Fruit fly (Drosophila melanogaster) whole organism, embryonic: ENCODE results near the gene bon.

ENCODE experiments used
- Atf3 ChIP-seq: fragments of 200-800 bp; sonication (Bioruptor generic); optimal IDR thresholded peaks from 3 replicates; lab custom pipeline; 2016; ENCODE audit warnings: missing biosample characterization, missing genetic modification characterization
- Bdp1 ChIP-seq: fragments of 200-800 bp; sonication (Bioruptor generic); optimal IDR thresholded peaks from 3 replicates; lab custom pipeline; 2016; ENCODE audit warnings: missing biosample characterization, missing genetic modification characterization
- Bgb ChIP-seq: fragments of 200-800 bp; sonication (Bioruptor generic); IDR thresholded peaks from 2 replicates; pipeline ENCODE4 v1.3.6; 2022; ENCODE audit warnings: missing biosample characterization, missing genetic modification characterization; ENCODE audit not compliant: partially characterized antibody
- BtbVII ChIP-seq: fragments of 200-800 bp; sonication (Bioruptor generic); optimal IDR thresholded peaks from 3 replicates; lab custom pipeline; 2017; ENCODE audit warnings: missing biosample characterization, mild to moderate bottlenecking, missing genetic modification characterization
- C15 ChIP-seq: fragments of 200-800 bp; sonication (Bioruptor generic); IDR thresholded peaks from 3 replicates; pipeline ENCODE4 v1.3.6; 2022; ENCODE audit warnings: missing biosample characterization, missing genetic modification characterization
- CG10565 ChIP-seq: fragments of 200-800 bp; sonication (Bioruptor generic); optimal IDR thresholded peaks from 3 replicates; lab custom pipeline; 2016; ENCODE audit warnings: missing biosample characterization, mild to moderate bottlenecking, missing genetic modification characterization
- CG12236 ChIP-seq: fragments of 200-800 bp; sonication (Bioruptor generic); optimal IDR thresholded peaks from 2 replicates; lab custom pipeline; 2016; ENCODE audit warnings: missing biosample characterization, missing genetic modification characterization
- CG15073 ChIP-seq: fragments of 200-800 bp; sonication (Bioruptor generic); optimal IDR thresholded peaks from 2 replicates; lab custom pipeline; 2016; ENCODE audit warnings: missing biosample characterization, missing genetic modification characterization
- CG15514 ChIP-seq: fragments of 200-800 bp; sonication (Bioruptor generic); optimal IDR thresholded peaks from 3 replicates; lab custom pipeline; 2017; ENCODE audit warnings: missing biosample characterization, missing genetic modification characterization, mild to moderate bottlenecking, moderate library complexity, missing genetic modification reagents
- CG15601 ChIP-seq: fragments of 200-800 bp; sonication (Bioruptor generic); optimal IDR thresholded peaks from 3 replicates; lab custom pipeline; 2019; ENCODE audit warnings: missing biosample characterization, mild to moderate bottlenecking, missing genetic modification characterization, moderate library complexity
- CG16815 ChIP-seq: fragments of 200-800 bp; sonication (Bioruptor generic); optimal IDR thresholded peaks from 3 replicates; lab custom pipeline; 2017; ENCODE audit warnings: missing biosample characterization, mild to moderate bottlenecking, missing genetic modification characterization
- CG17385 ChIP-seq: fragments of 200-800 bp; sonication (Bioruptor generic); optimal IDR thresholded peaks from 3 replicates; lab custom pipeline; 2018; ENCODE audit warnings: missing biosample characterization, mild to moderate bottlenecking, missing genetic modification characterization
- CG30403 ChIP-seq: fragments of 200-800 bp; sonication (Bioruptor generic); optimal IDR thresholded peaks from 3 replicates; lab custom pipeline; 2016; ENCODE audit warnings: missing biosample characterization, missing genetic modification characterization
- CG3163 ChIP-seq: fragments of 200-800 bp; sonication (Bioruptor generic); optimal IDR thresholded peaks from 3 replicates; lab custom pipeline; 2016; ENCODE audit warnings: missing biosample characterization, missing genetic modification characterization
- CG3407 ChIP-seq: fragments of 200-800 bp; sonication (Bioruptor generic); optimal IDR thresholded peaks from 2 replicates; lab custom pipeline; 2018; ENCODE audit warnings: missing biosample characterization, mild to moderate bottlenecking, missing genetic modification characterization
- CG4707 ChIP-seq: fragments of 200-800 bp; sonication (Bioruptor generic); optimal IDR thresholded peaks from 2 replicates; lab custom pipeline; 2018; ENCODE audit warnings: missing biosample characterization, mild to moderate bottlenecking, missing genetic modification characterization, moderate library complexity
- CG4820 ChIP-seq: fragments of 200-800 bp; sonication (Bioruptor generic); optimal IDR thresholded peaks from 3 replicates; lab custom pipeline; 2016; ENCODE audit warnings: missing biosample characterization, missing genetic modification characterization
- CG5245 ChIP-seq: fragments of 200-800 bp; sonication (Bioruptor generic); optimal IDR thresholded peaks from 3 replicates; lab custom pipeline; 2016; ENCODE audit warnings: missing biosample characterization, missing genetic modification characterization
- CG8944 ChIP-seq: fragments of 200-800 bp; sonication (Bioruptor generic); optimal IDR thresholded peaks from 3 replicates; lab custom pipeline; 2016; ENCODE audit warnings: missing biosample characterization, missing genetic modification characterization
- CG9215 ChIP-seq: fragments of 200-800 bp; sonication (Bioruptor generic); IDR thresholded peaks from 2 replicates; pipeline ENCODE4 v1.3.6; 2022; ENCODE audit warnings: missing biosample characterization, missing genetic modification characterization
- CG9817 ChIP-seq: fragments of 200-800 bp; sonication (Bioruptor generic); optimal IDR thresholded peaks from 2 replicates; lab custom pipeline; 2018; ENCODE audit warnings: missing biosample characterization, mild to moderate bottlenecking, missing genetic modification characterization, moderate library complexity
- CHES-1-like ChIP-seq: fragments of 200-800 bp; sonication (Bioruptor generic); optimal IDR thresholded peaks from 2 replicates; lab custom pipeline; 2016; ENCODE audit warnings: missing biosample characterization, missing genetic modification characterization
- CkIIα-i1 ChIP-seq: fragments of 200-800 bp; sonication (Bioruptor generic); IDR thresholded peaks from 2 replicates; pipeline ENCODE4 v1.3.6; 2022; ENCODE audit warnings: missing biosample characterization, missing genetic modification characterization
- Dip2 ChIP-seq: fragments of 200-800 bp; sonication (Bioruptor generic); IDR thresholded peaks from 2 replicates; pipeline ENCODE4 v1.3.6; 2022; ENCODE audit warnings: missing biosample characterization, missing genetic modification characterization
- Drgx ChIP-seq: fragments of 200-800 bp; sonication (Bioruptor generic); IDR thresholded peaks from 2 replicates; pipeline ENCODE4 v1.3.6; 2022; ENCODE audit warnings: missing biosample characterization, missing genetic modification characterization
- Fer1 ChIP-seq: fragments of 200-800 bp; sonication (Bioruptor generic); optimal IDR thresholded peaks from 2 replicates; lab custom pipeline; 2017; ENCODE audit warnings: missing biosample characterization, mild to moderate bottlenecking, missing genetic modification characterization
- Hey ChIP-seq: fragments of 200-800 bp; sonication (Bioruptor generic); optimal IDR thresholded peaks from 3 replicates; lab custom pipeline; 2018; ENCODE audit warnings: missing biosample characterization, mild to moderate bottlenecking, missing genetic modification characterization
- Hr3 ChIP-seq: fragments of 200-800 bp; sonication (Bioruptor generic); optimal IDR thresholded peaks from 3 replicates; lab custom pipeline; 2016; ENCODE audit warnings: missing biosample characterization, missing genetic modification characterization
- Nf-YC ChIP-seq: fragments of 200-800 bp; optimal IDR thresholded peaks from 3 replicates; lab custom pipeline; 2019; ENCODE audit warnings: missing biosample characterization, mild to moderate bottlenecking, missing genetic modification characterization, moderate library complexity
- Six4 ChIP-seq: fragments of 200-800 bp; sonication (Bioruptor generic); optimal IDR thresholded peaks from 2 replicates; lab custom pipeline; 2016; ENCODE audit warnings: missing biosample characterization, missing genetic modification characterization
- Stat92E ChIP-seq, 3 experiments: fragments of >200 bp in 2 of 3; fragments of 200-800 bp in 1 of 3; sonication (Bioruptor generic) in 1 of 3; optimal IDR thresholded peaks; 2 replicates each; lab custom pipeline; 2017 to 2019; ENCODE audit warnings: missing biosample characterization in 3 of 3, missing genetic modification characterization in 3 of 3, mild to moderate bottlenecking in 1 of 3, moderate library complexity in 1 of 3
- aop ChIP-seq: fragments of 200-800 bp; sonication (Bioruptor generic); IDR thresholded peaks from 2 replicates; pipeline ENCODE4 v1.3.6; 2022; ENCODE audit warnings: missing biosample characterization, missing genetic modification characterization
- caup ChIP-seq: fragments of 200-800 bp; sonication (Bioruptor generic); optimal IDR thresholded peaks from 3 replicates; lab custom pipeline; 2017; ENCODE audit warnings: missing biosample characterization, mild to moderate bottlenecking, missing genetic modification characterization, moderate library complexity; ENCODE audit not compliant: severe bottlenecking
- chif ChIP-seq, 2 experiments: fragments of 200-800 bp; sonication (Bioruptor generic); optimal IDR thresholded peaks; 3 replicates each; lab custom pipeline; 2016; ENCODE audit warnings: missing biosample characterization in 2 of 2, missing genetic modification characterization in 2 of 2
- chm ChIP-seq: fragments of 200-800 bp; sonication (Bioruptor generic); IDR thresholded peaks from 2 replicates; pipeline ENCODE4 v1.3.6; 2022; ENCODE audit warnings: missing biosample characterization, missing genetic modification characterization
- corto ChIP-seq: fragments of 200-800 bp; sonication (Bioruptor generic); optimal IDR thresholded peaks from 2 replicates; lab custom pipeline; 2016; ENCODE audit warnings: missing biosample characterization, mild to moderate bottlenecking, missing genetic modification characterization, moderate library complexity
- crp ChIP-seq, 2 experiments: fragments of 200-800 bp; sonication (Bioruptor generic); optimal IDR thresholded peaks; 2 replicates in 1 of 2; 3 replicates in 1 of 2; lab custom pipeline; 2017; ENCODE audit warnings: missing biosample characterization in 2 of 2, missing genetic modification characterization in 2 of 2, mild to moderate bottlenecking in 1 of 2, moderate library complexity in 1 of 2
- danr ChIP-seq: fragments of 200-800 bp; sonication (Bioruptor generic); IDR thresholded peaks from 2 replicates; pipeline ENCODE4 v1.3.6; 2022; ENCODE audit warnings: missing biosample characterization, missing genetic modification characterization
- dm ChIP-seq: fragments of 200-800 bp; sonication (Bioruptor generic); optimal IDR thresholded peaks from 3 replicates; lab custom pipeline; 2016; ENCODE audit warnings: missing biosample characterization, missing genetic modification characterization
- gcm2 ChIP-seq: fragments of 200-800 bp; sonication (Bioruptor generic); optimal IDR thresholded peaks from 2 replicates; lab custom pipeline; 2016; ENCODE audit warnings: missing biosample characterization, missing genetic modification characterization
- grau ChIP-seq: fragments of 200-800 bp; optimal IDR thresholded peaks from 3 replicates; lab custom pipeline; 2019; ENCODE audit warnings: missing biosample characterization, mild to moderate bottlenecking, missing genetic modification characterization, moderate library complexity
- gt ChIP-seq: fragments of 200-800 bp; sonication (Bioruptor generic); IDR thresholded peaks from 2 replicates; pipeline ENCODE4 v1.3.6; 2022; ENCODE audit warnings: missing biosample characterization, missing genetic modification characterization
- jumu ChIP-seq: fragments of 200-800 bp; sonication (Bioruptor generic); optimal IDR thresholded peaks from 3 replicates; lab custom pipeline; 2016; ENCODE audit warnings: missing biosample characterization, missing genetic modification characterization
- mld ChIP-seq: fragments of 200-800 bp; sonication (Bioruptor generic); IDR thresholded peaks from 3 replicates; pipeline ENCODE4 v1.3.6; 2022; ENCODE audit warnings: missing biosample characterization, missing genetic modification characterization; ENCODE audit not compliant: partially characterized antibody
- onecut ChIP-seq: fragments of 200-800 bp; sonication (Bioruptor generic); IDR thresholded peaks from 2 replicates; pipeline ENCODE4 v1.3.6; 2022; ENCODE audit warnings: missing biosample characterization, missing genetic modification characterization
- pita ChIP-seq: fragments of 200-800 bp; sonication (Bioruptor generic); optimal IDR thresholded peaks from 2 replicates; lab custom pipeline; 2017; ENCODE audit warnings: missing biosample characterization, mild to moderate bottlenecking, missing genetic modification characterization
- shn ChIP-seq: fragments of 200-800 bp; sonication (Bioruptor generic); optimal IDR thresholded peaks from 3 replicates; lab custom pipeline; 2016; ENCODE audit warnings: missing biosample characterization, missing genetic modification characterization
- tx ChIP-seq: fragments of 200-800 bp; sonication (Bioruptor generic); optimal IDR thresholded peaks from 2 replicates; lab custom pipeline; 2016; ENCODE audit warnings: missing biosample characterization, missing genetic modification characterization
- wek ChIP-seq: fragments of 200-800 bp; sonication (Bioruptor generic); optimal IDR thresholded peaks from 3 replicates; lab custom pipeline; 2018; ENCODE audit warnings: missing biosample characterization, mild to moderate bottlenecking, missing genetic modification characterization, moderate library complexity

Gene bon

dm6 chr3R:20549855-20550603 lies 42.9 kb upstream of the bon start (continued):
- TF ChIP-seq CHES-1-like (GFP tag; lab: Kevin White, UChicago) (no peak), CG30403 (GFP tag; lab: Kevin White, UChicago) (peak; percentile 81), chm (GFP tag; lab: Robert Waterston, UW) (peak; percentile 58), Drgx (GFP tag; lab: Robert Waterston, UW) (peak; percentile 78), caup (GFP tag; lab: Kevin White, UChicago) (peak; percentile 86), crp (GFP tag; optimal IDR thresholded peaks at IDR 0.05; lab: Kevin White, UChicago) (peak in 1 of 2 experiments; percentile 21), CG3163 (GFP tag; lab: Kevin White, UChicago) (no peak), Bdp1 (GFP tag; lab: Kevin White, UChicago) (peak; percentile 23), Hr3 (GFP tag; lab: Kevin White, UChicago) (peak; percentile 83), chif (GFP tag; optimal IDR thresholded peaks at IDR 0.05; lab: Kevin White, UChicago) (peak in 1 of 2 experiments; percentile 52), grau (peak; percentile 87), Fer1 (peak; percentile 92), CG12236 (no peak), CG15514 (peak; percentile 67), mld (GFP tag; lab: Robert Waterston, UW) (no peak), CG9215 (GFP tag; lab: Robert Waterston, UW) (peak; percentile 74), Dip2 (GFP tag; lab: Robert Waterston, UW) (peak; percentile 54; the same call in 1 of the 2 replicates), jumu (no peak), CG16815 (GFP tag; lab: Kevin White, UChicago) (peak; percentile 87), CG4707 (GFP tag; lab: Kevin White, UChicago) (peak; percentile 17), onecut (GFP tag; lab: Robert Waterston, UW) (peak; percentile 82), CG5245 (GFP tag; lab: Kevin White, UChicago) (peak; percentile 75), Atf3 (GFP tag; lab: Kevin White, UChicago) (peak; percentile 18), wek (GFP tag; lab: Kevin White, UChicago) (no peak), danr (GFP tag; lab: Robert Waterston, UW) (peak; percentile 79), CG15601 (peak; percentile 78), Nf-YC (peak; percentile 65), corto (GFP tag; lab: Kevin White, UChicago) (peak; percentile 90), BtbVII (peak; percentile 79), gt (peak; percentile 40; the same call in 1 of the 2 replicates), dm (GFP tag; lab: Kevin White, UChicago) (no peak), CkIIα-i1 (GFP tag; lab: Robert Waterston, UW) (no peak), CG8944 (GFP tag; lab: Kevin White, UChicago) (no peak), gcm2 (GFP tag; lab: Kevin White, UChicago) (peak; percentile 65), tx (GFP tag; lab: Kevin White, UChicago) (no peak), aop (GFP tag; lab: Robert Waterston, UW) (no peak), pita (no peak), CG4820 (GFP tag; lab: Kevin White, UChicago) (peak; percentile 86), CG15073 (GFP tag; lab: Kevin White, UChicago) (no peak), Hey (tag; lab: Kevin White, UChicago) (peak; percentile 96), Six4 (GFP tag; lab: Kevin White, UChicago) (peak; percentile 73), Bgb (peak; percentile 35; the same call in 1 of the 2 replicates), shn (peak; percentile 21), CG10565 (GFP tag; lab: Kevin White, UChicago) (peak; percentile 25), CG17385 (GFP tag; lab: Kevin White, UChicago) (peak; percentile 69), C15 (GFP tag; lab: Robert Waterston, UW) (peak; percentile 78; the same call in 2 of the 3 replicates), CG9817 (tag; lab: Kevin White, UChicago) (peak; percentile 88), Stat92E (GFP tag; optimal IDR thresholded peaks at IDR 0.05; lab: Kevin White, UChicago) (peak in 1 of 3 experiments; percentile 100), CG3407 (GFP tag; lab: Kevin White, UChicago) (peak; percentile 75)
